Fruit fly (Drosophila melanogaster) whole organism, embryonic: ENCODE data around the gene LanB2.

Experiments used
- CG10274 ChIP-seq: fragments of 200-800 bp; sonication (Bioruptor generic); optimal IDR thresholded peaks from 3 replicates; lab custom pipeline; 2017; ENCODE audit warnings: missing biosample characterization, mild to moderate bottlenecking, missing genetic modification characterization
- CG12769 ChIP-seq: fragments of 200-800 bp; sonication (Bioruptor generic); optimal IDR thresholded peaks from 2 replicates; lab custom pipeline; 2019; ENCODE audit warnings: missing biosample characterization, mild to moderate bottlenecking, missing genetic modification characterization, moderate library complexity
- CG14050 ChIP-seq: fragments of 200-800 bp; sonication (Bioruptor generic); IDR thresholded peaks from 3 replicates; pipeline ENCODE4 v1.3.6; 2022; ENCODE audit warnings: missing biosample characterization, missing genetic modification characterization
- CG15514 ChIP-seq: fragments of 200-800 bp; sonication (Bioruptor generic); optimal IDR thresholded peaks from 3 replicates; lab custom pipeline; 2017; ENCODE audit warnings: missing biosample characterization, missing genetic modification characterization, mild to moderate bottlenecking, moderate library complexity, missing genetic modification reagents
- CG1602 ChIP-seq: fragments of 200-800 bp; sonication (Bioruptor generic); optimal IDR thresholded peaks from 3 replicates; lab custom pipeline; 2016; ENCODE audit warnings: missing biosample characterization, missing genetic modification characterization
- CG18262 ChIP-seq: fragments of 200-800 bp; optimal IDR thresholded peaks from 3 replicates; lab custom pipeline; 2019; ENCODE audit warnings: missing biosample characterization, mild to moderate bottlenecking, missing genetic modification characterization, moderate library complexity
- CG2678 ChIP-seq: fragments of 200-800 bp; sonication (Bioruptor generic); optimal IDR thresholded peaks from 3 replicates; lab custom pipeline; 2019; ENCODE audit warnings: missing biosample characterization, mild to moderate bottlenecking, missing genetic modification characterization, moderate library complexity
- CG3407 ChIP-seq: fragments of 200-800 bp; sonication (Bioruptor generic); optimal IDR thresholded peaks from 2 replicates; lab custom pipeline; 2018; ENCODE audit warnings: missing biosample characterization, mild to moderate bottlenecking, missing genetic modification characterization
- CG34224 ChIP-seq: fragments of 200-800 bp; sonication (Bioruptor generic); IDR thresholded peaks from 3 replicates; pipeline ENCODE4 v1.3.6; 2022; ENCODE audit warnings: missing biosample characterization, missing genetic modification characterization; ENCODE audit not compliant: partially characterized antibody
- CG34422 ChIP-seq: fragments of 200-800 bp; sonication (Bioruptor generic); IDR thresholded peaks from 3 replicates; pipeline ENCODE4 v1.3.6; 2022; ENCODE audit warnings: missing biosample characterization, missing genetic modification characterization
- CG3847 ChIP-seq: fragments of 200-800 bp; sonication (Bioruptor generic); IDR thresholded peaks from 2 replicates; pipeline ENCODE4 v1.3.6; 2022; ENCODE audit warnings: missing biosample characterization, missing genetic modification characterization
- CG4854 ChIP-seq: fragments of 200-800 bp; sonication (Bioruptor generic); optimal IDR thresholded peaks from 2 replicates; lab custom pipeline; 2016; ENCODE audit warnings: missing biosample characterization, missing genetic modification characterization, inconsistent platforms
- CG6683 ChIP-seq: fragments of 200-800 bp; sonication (Bioruptor generic); optimal IDR thresholded peaks from 2 replicates; lab custom pipeline; 2017; ENCODE audit warnings: missing biosample characterization, mild to moderate bottlenecking, missing genetic modification characterization, missing genetic modification reagents
- CG6791 ChIP-seq: fragments of 200-800 bp; sonication (Bioruptor generic); IDR thresholded peaks from 3 replicates; pipeline ENCODE4 v1.3.6; 2022; ENCODE audit warnings: missing biosample characterization, missing genetic modification characterization; ENCODE audit not compliant: partially characterized antibody
- CG7963 ChIP-seq: fragments of 200-800 bp; sonication (Bioruptor generic); IDR thresholded peaks from 3 replicates; pipeline ENCODE4 v1.3.6; 2022; ENCODE audit warnings: missing biosample characterization, missing genetic modification characterization; ENCODE audit not compliant: partially characterized antibody
- CG8388 ChIP-seq: fragments of 200-800 bp; sonication (Bioruptor generic); optimal IDR thresholded peaks from 2 replicates; lab custom pipeline; 2019; ENCODE audit warnings: missing biosample characterization, mild to moderate bottlenecking, missing genetic modification characterization, moderate library complexity
- CG8478 ChIP-seq: fragments of >200 bp; optimal IDR thresholded peaks from 2 replicates; lab custom pipeline; 2018
- D19B ChIP-seq: fragments of 200-800 bp; sonication (Bioruptor generic); optimal IDR thresholded peaks from 2 replicates; lab custom pipeline; 2017; ENCODE audit warnings: missing biosample characterization, mild to moderate bottlenecking, missing genetic modification characterization
- Deaf1 ChIP-seq: fragments of 200-800 bp; optimal IDR thresholded peaks from 3 replicates; lab custom pipeline; 2019; ENCODE audit warnings: missing biosample characterization, mild to moderate bottlenecking, missing genetic modification characterization, moderate library complexity
- Dip2 ChIP-seq: fragments of 200-800 bp; sonication (Bioruptor generic); IDR thresholded peaks from 2 replicates; pipeline ENCODE4 v1.3.6; 2022; ENCODE audit warnings: missing biosample characterization, missing genetic modification characterization
- Dp ChIP-seq: fragments of 200-800 bp; sonication (Bioruptor generic); optimal IDR thresholded peaks from 2 replicates; lab custom pipeline; 2018; ENCODE audit warnings: missing biosample characterization, mild to moderate bottlenecking, missing genetic modification characterization, moderate library complexity
- Hand ChIP-seq: fragments of 200-800 bp; sonication (Bioruptor generic); optimal IDR thresholded peaks from 2 replicates; lab custom pipeline; 2017; ENCODE audit warnings: mild to moderate bottlenecking, missing biosample characterization, missing genetic modification reagents, missing genetic modification characterization
- Lhr ChIP-seq: fragments of 200-800 bp; sonication (Bioruptor generic); optimal IDR thresholded peaks from 3 replicates; lab custom pipeline; 2017; ENCODE audit warnings: mild to moderate bottlenecking, missing biosample characterization, missing genetic modification reagents, missing genetic modification characterization
- Nf-YA ChIP-seq: fragments of 200-800 bp; sonication (Bioruptor generic); IDR thresholded peaks from 2 replicates; pipeline ENCODE4 v1.3.6; 2022; ENCODE audit warnings: missing biosample characterization, missing genetic modification characterization
- Nf-YB ChIP-seq: fragments of 200-800 bp; sonication (Bioruptor generic); optimal IDR thresholded peaks from 3 replicates; lab custom pipeline; 2019; ENCODE audit warnings: missing biosample characterization, mild to moderate bottlenecking, missing genetic modification characterization, moderate library complexity
- Oli ChIP-seq: fragments of 200-800 bp; sonication (Bioruptor generic); optimal IDR thresholded peaks from 2 replicates; lab custom pipeline; 2018; ENCODE audit warnings: missing biosample characterization, mild to moderate bottlenecking, missing genetic modification characterization, moderate library complexity
- Sox102F ChIP-seq: fragments of 200-800 bp; sonication (Bioruptor generic); optimal IDR thresholded peaks from 2 replicates; lab custom pipeline; 2018; ENCODE audit warnings: missing biosample characterization, mild to moderate bottlenecking, missing genetic modification characterization, moderate library complexity
- Tbp ChIP-seq: fragments of >200 bp; optimal IDR thresholded peaks from 2 replicates; lab custom pipeline; 2018; ENCODE audit warnings: missing biosample characterization, missing genetic modification characterization
- Vsx1 ChIP-seq: fragments of 200-800 bp; sonication (Bioruptor generic); optimal IDR thresholded peaks from 2 replicates; lab custom pipeline; 2017; ENCODE audit warnings: missing biosample characterization, mild to moderate bottlenecking, missing genetic modification characterization, missing genetic modification reagents
- aop ChIP-seq: fragments of 200-800 bp; sonication (Bioruptor generic); IDR thresholded peaks from 2 replicates; pipeline ENCODE4 v1.3.6; 2022; ENCODE audit warnings: missing biosample characterization, missing genetic modification characterization
- ase ChIP-seq: fragments of 200-800 bp; sonication (Bioruptor generic); IDR thresholded peaks from 3 replicates; pipeline ENCODE4 v1.3.6; 2022; ENCODE audit warnings: missing biosample characterization, missing genetic modification characterization
- bsh ChIP-seq, 2 experiments: fragments of 200-800 bp; sonication (Bioruptor generic); optimal IDR thresholded peaks; 2 replicates each; lab custom pipeline; 2017 to 2018; ENCODE audit warnings: mild to moderate bottlenecking in 2 of 2, missing biosample characterization in 2 of 2, missing genetic modification characterization in 2 of 2, moderate library complexity in 1 of 2
- dysf ChIP-seq: fragments of 200-800 bp; sonication (Bioruptor generic); IDR thresholded peaks from 3 replicates; pipeline ENCODE4 v1.3.6; 2022; ENCODE audit warnings: missing biosample characterization, missing genetic modification characterization
- ems ChIP-seq: fragments of 200-800 bp; sonication (Bioruptor generic); optimal IDR thresholded peaks from 3 replicates; lab custom pipeline; 2016; ENCODE audit warnings: missing biosample characterization, missing genetic modification characterization
- exex ChIP-seq: fragments of 200-800 bp; sonication (Bioruptor generic); optimal IDR thresholded peaks from 4 replicates; lab custom pipeline; 2018; ENCODE audit warnings: missing biosample characterization, mild to moderate bottlenecking, missing genetic modification characterization, moderate library complexity
- grau ChIP-seq: fragments of 200-800 bp; optimal IDR thresholded peaks from 3 replicates; lab custom pipeline; 2019; ENCODE audit warnings: missing biosample characterization, mild to moderate bottlenecking, missing genetic modification characterization, moderate library complexity
- hbn ChIP-seq: fragments of 200-800 bp; sonication (Bioruptor generic); IDR thresholded peaks from 2 replicates; pipeline ENCODE4 v1.3.6; 2022; ENCODE audit warnings: missing biosample characterization, missing genetic modification characterization; ENCODE audit not compliant: partially characterized antibody
- klu ChIP-seq: fragments of 200-800 bp; sonication (Bioruptor generic); IDR thresholded peaks from 2 replicates; pipeline ENCODE4 v1.3.6; 2022; ENCODE audit warnings: missing biosample characterization, missing genetic modification characterization
- nerfin-2 ChIP-seq: fragments of 200-800 bp; sonication (Bioruptor generic); IDR thresholded peaks from 2 replicates; pipeline ENCODE4 v1.3.6; 2022; ENCODE audit warnings: missing biosample characterization, missing genetic modification characterization; ENCODE audit not compliant: partially characterized antibody
- nmo ChIP-seq: fragments of 200-800 bp; sonication (Bioruptor generic); optimal IDR thresholded peaks from 2 replicates; lab custom pipeline; 2018; ENCODE audit warnings: missing biosample characterization, mild to moderate bottlenecking, missing genetic modification characterization, moderate library complexity
- pan ChIP-seq, 4 experiments: fragments of >200 bp in 3 of 4; fragments of 200-800 bp in 1 of 4; sonication (Bioruptor generic) in 1 of 4; optimal IDR thresholded peaks in 3 of 4; IDR thresholded peaks in 1 of 4; 2 replicates each; pipeline versions ENCODE4 v1.3.6 to Lab custom; 2017 to 2022; ENCODE audit warnings: missing biosample characterization in 2 of 4, missing genetic modification characterization in 2 of 4, mixed read lengths in 1 of 4
- pho ChIP-seq: fragments of 200-800 bp; sonication (Bioruptor generic); optimal IDR thresholded peaks from 2 replicates; lab custom pipeline; 2016; ENCODE audit warnings: missing biosample characterization, missing genetic modification characterization
- row ChIP-seq: fragments of 200-800 bp; sonication (Bioruptor generic); IDR thresholded peaks from 3 replicates; pipeline ENCODE4 v1.3.6; 2022; ENCODE audit warnings: missing biosample characterization, missing genetic modification characterization
- seq ChIP-seq: fragments of 200-800 bp; sonication (Bioruptor generic); IDR thresholded peaks from 2 replicates; pipeline ENCODE4 v1.3.6; 2022; ENCODE audit warnings: missing biosample characterization, missing genetic modification characterization
- sim ChIP-seq: fragments of 200-800 bp; sonication (Bioruptor generic); IDR thresholded peaks from 2 replicates; pipeline ENCODE4 v1.3.6; 2022; ENCODE audit warnings: missing biosample characterization, missing genetic modification characterization
- sna ChIP-seq: fragments of 200-800 bp; sonication (Bioruptor generic); IDR thresholded peaks from 2 replicates; pipeline ENCODE4 v1.3.6; 2022; ENCODE audit warnings: missing biosample characterization, missing genetic modification characterization; ENCODE audit not compliant: partially characterized antibody
- unc-4 ChIP-seq: fragments of 200-800 bp; sonication (Bioruptor generic); IDR thresholded peaks from 2 replicates; pipeline ENCODE4 v1.3.6; 2022; ENCODE audit warnings: missing biosample characterization, missing genetic modification characterization; ENCODE audit not compliant: partially characterized antibody
- zfh1 ChIP-seq: fragments of 200-800 bp; sonication (Bioruptor generic); IDR thresholded peaks from 3 replicates; pipeline ENCODE4 v1.3.6; 2022; ENCODE audit warnings: missing biosample characterization, missing genetic modification characterization

Gene LanB2

dm6 chr3L:9613960-9614588 is 640 bp upstream of the LanB2 start (continued):
- no peak for TF ChIP-seq Hand (GFP tag; lab: Kevin White, UChicago)
- TF ChIP-seq CG3847 (GFP tag; lab: Robert Waterston, UW) = peak; percentile 75
- TF ChIP-seq pan (optimal IDR thresholded peaks at IDR 0.05; lab: Kevin White, UChicago) = no peak
- no peak for TF ChIP-seq pan (GFP tag; optimal IDR thresholded peaks at IDR 0.05 in 1 of 2, IDR thresholded peaks at IDR 0.05 in 1 of 2)
- no peak for TF ChIP-seq grau (tag; lab: Kevin White, UChicago)
- TF ChIP-seq CG18262 (tag; lab: Kevin White, UChicago) = no peak
- TF ChIP-seq CG8388 (GFP tag; lab: Kevin White, UChicago) = no peak
- TF ChIP-seq klu = 0 out of 2 replicates have a peak, but pooled peaks have one; percentile 32
- no peak for TF ChIP-seq bsh (GFP tag; optimal IDR thresholded peaks at IDR 0.05; lab: Kevin White, UChicago)
- no peak for TF ChIP-seq CG34422 (GFP tag; lab: Robert Waterston, UW)
- TF ChIP-seq CG10274 = no peak
- TF ChIP-seq Lhr (GFP tag; lab: Kevin White, UChicago) = peak; percentile 41
- TF ChIP-seq seq (GFP tag; lab: Robert Waterston, UW) = no peak
- 0 out of 3 replicates have a peak, but pooled peaks have one; percentile 36 for TF ChIP-seq ase (GFP tag; lab: Robert Waterston, UW)
- no peak for TF ChIP-seq CG12769
- no peak for TF ChIP-seq nerfin-2
- no peak for TF ChIP-seq ems
- no peak for TF ChIP-seq Dip2 (GFP tag; lab: Robert Waterston, UW)
- no peak for TF ChIP-seq Sox102F (GFP tag; lab: Kevin White, UChicago)
- TF ChIP-seq sna (GFP tag; lab: Robert Waterston, UW) = no peak
- TF ChIP-seq CG14050 = no peak
- no peak for TF ChIP-seq Oli (tag; lab: Kevin White, UChicago)
- no peak; the same call in 2 of the 3 replicates for TF ChIP-seq CG6791 (GFP tag; lab: Robert Waterston, UW)
- TF ChIP-seq Deaf1 (tag; lab: Kevin White, UChicago) = no peak
- no peak for TF ChIP-seq sim (GFP tag; lab: Robert Waterston, UW)
- no peak for TF ChIP-seq CG8478 (lab: Kevin White, UChicago)
- no peak for TF ChIP-seq CG6683 (GFP tag; lab: Kevin White, UChicago)
- peak; percentile 90 for TF ChIP-seq Dp (GFP tag; lab: Kevin White, UChicago)
- TF ChIP-seq Vsx1 (GFP tag; lab: Kevin White, UChicago) = peak; percentile 42
- no peak for TF ChIP-seq D19B (GFP tag; lab: Kevin White, UChicago)
- 0 out of 3 replicates have a peak, but pooled peaks have one; percentile 43 for TF ChIP-seq dysf (GFP tag; lab: Robert Waterston, UW)
- TF ChIP-seq Nf-YB (GFP tag; lab: Kevin White, UChicago) = no peak
- TF ChIP-seq CG1602 (GFP tag; lab: Kevin White, UChicago) = peak; percentile 17
- no peak for TF ChIP-seq aop (GFP tag; lab: Robert Waterston, UW)
- TF ChIP-seq exex (tag; lab: Kevin White, UChicago) = no peak
- no peak for TF ChIP-seq Nf-YA
- no peak for TF ChIP-seq CG3407 (GFP tag; lab: Kevin White, UChicago)
- TF ChIP-seq CG7963 = no peak
- TF ChIP-seq CG4854 (GFP tag; lab: Kevin White, UChicago) = no peak
- TF ChIP-seq unc-4 (GFP tag; lab: Robert Waterston, UW) = no peak
- peak; percentile 29; the same call in 1 of the 3 replicates for TF ChIP-seq row
- no peak for TF ChIP-seq Tbp (GFP tag; lab: Kevin White, UChicago)
- peak; percentile 14 for TF ChIP-seq nmo (GFP tag; lab: Kevin White, UChicago)
- peak; percentile 51 for TF ChIP-seq CG15514 (GFP tag; lab: Kevin White, UChicago)
- no peak for TF ChIP-seq CG2678 (tag; lab: Kevin White, UChicago)
- no peak; the same call in 2 of the 3 replicates for TF ChIP-seq zfh1
- TF ChIP-seq CG34224 (GFP tag; lab: Robert Waterston, UW) = no peak
- no peak for TF ChIP-seq pho (GFP tag; lab: Kevin White, UChicago)
- TF ChIP-seq hbn (GFP tag; lab: Robert Waterston, UW) = no peak
